Worm (Caenorhabditis elegans): ENCODE data around the gene R02D5.4.

R02D5.4 gene

DNA sequence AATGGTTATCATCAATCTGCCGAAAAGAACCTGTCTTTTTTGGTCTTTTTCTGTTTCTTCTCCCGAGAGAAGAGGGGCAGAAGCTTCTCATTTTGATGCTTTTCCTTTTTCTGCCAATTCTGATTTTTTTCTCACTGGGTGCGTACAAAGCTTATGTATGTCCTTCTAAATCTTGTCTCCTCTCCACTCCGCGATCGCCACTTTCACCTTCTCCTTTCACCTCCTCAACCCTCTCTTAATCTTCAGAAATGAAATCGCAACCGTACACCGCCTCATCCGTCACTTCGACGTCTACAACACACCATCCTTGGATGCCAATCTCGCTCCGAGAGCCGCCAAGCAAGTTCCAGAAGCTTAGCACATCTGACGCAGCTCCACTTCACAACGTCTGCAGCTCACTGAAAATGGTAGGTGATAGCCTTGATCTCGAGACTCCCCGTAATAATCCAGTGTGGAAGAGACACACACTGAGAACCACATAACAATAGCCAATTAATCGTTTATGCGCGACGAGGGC is 23.6 kb upstream of the R02D5.4 start, which contains the start of gene R02D5.1:
Gene R02D5.1, plus strand, starts transcription at position 245 of the 517 bp plus-strand sequence.
- TF ChIP-seq T23F11.4 (GFP tag; optimal IDR thresholded peaks at IDR 0.05) (peak; percentile 4), ref-2 (tag; optimal IDR thresholded peaks at IDR 0.05) (peak; percentile 77), C08G9.2 (tag; optimal IDR thresholded peaks at IDR 0.05) (no peak)

DNA sequence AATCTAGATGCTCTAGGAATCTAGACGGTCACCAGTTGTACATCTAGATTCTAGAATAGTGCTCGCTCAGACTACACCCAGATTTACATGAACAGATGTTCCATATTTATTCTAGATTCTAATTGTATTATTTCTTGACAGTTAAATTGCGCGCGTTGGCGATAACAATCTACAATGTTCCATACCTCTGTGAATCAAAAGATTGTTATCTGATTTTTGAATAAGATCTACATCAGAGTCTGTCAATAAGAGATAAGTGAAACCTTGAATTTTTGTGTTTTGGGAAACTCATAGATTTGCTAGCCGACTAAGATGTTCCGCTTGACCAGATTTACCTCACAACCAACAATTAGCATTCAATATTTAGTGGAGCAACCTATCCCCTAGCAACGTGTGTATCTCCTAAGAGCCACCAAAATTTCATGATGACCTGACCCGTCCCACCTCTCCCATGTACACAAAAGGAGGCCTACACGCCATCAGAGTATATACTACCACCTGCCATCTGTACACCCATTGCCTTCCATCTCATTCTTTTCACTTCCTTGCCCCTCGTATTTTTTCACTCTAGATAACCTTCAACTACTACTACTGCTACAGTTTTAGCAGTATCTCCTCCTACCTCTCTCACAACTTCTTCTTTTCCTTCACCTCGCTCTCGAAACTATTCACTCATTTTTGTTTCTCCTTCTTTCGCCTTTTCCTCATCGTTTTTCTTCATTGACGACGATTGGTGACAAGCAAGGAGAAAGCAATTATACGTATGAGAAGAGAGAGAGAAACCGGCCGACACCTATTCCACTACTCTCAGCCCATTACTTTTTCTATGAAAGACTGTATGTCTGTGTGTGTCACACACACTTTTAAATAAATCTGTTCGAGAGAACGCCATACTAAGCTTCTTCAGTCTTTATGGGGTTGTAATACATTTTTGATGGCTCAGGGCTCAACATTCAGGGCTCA is 22.5 kb upstream of the R02D5.4 start:
- TF ChIP-seq syd-9 (tag; optimal IDR thresholded peaks at IDR 0.05) (no peak), sox-2 (GFP tag; IDR thresholded peaks at IDR 0.05) (no peak), ztf-16 (tag; optimal IDR thresholded peaks at IDR 0.05) (no peak), rnt-1 (tag; optimal IDR thresholded peaks at IDR 0.05) (peak; percentile 22), gmeb-2 (tag; optimal IDR thresholded peaks at IDR 0.05) (no peak), elt-2 (tag; optimal IDR thresholded peaks at IDR 0.05) (peak; percentile 3), elt-4 (tag; optimal IDR thresholded peaks at IDR 0.05) (no peak), ttx-3 (tag; optimal IDR thresholded peaks at IDR 0.05) (no peak), pat-9 (tag; optimal IDR thresholded peaks at IDR 0.05) (no peak), unc-55 (GFP tag; optimal IDR thresholded peaks at IDR 0.05) (peak; percentile 6)

ce11 chrV:14505745-14506214 is 21.3 kb upstream of the R02D5.4 start:
- no peak for TF ChIP-seq ceh-22 (tag; optimal IDR thresholded peaks at IDR 0.05)
- TF ChIP-seq pax-1 (tag; optimal IDR thresholded peaks at IDR 0.05) = no peak
- TF ChIP-seq pros-1 (tag; optimal IDR thresholded peaks at IDR 0.05) = no peak
- no peak for TF ChIP-seq pha-4 (tag; optimal IDR thresholded peaks at IDR 0.05)
- TF ChIP-seq pha-2 (tag; optimal IDR thresholded peaks at IDR 0.05) = no peak
- peak; percentile 79 for TF ChIP-seq ref-2 (tag; optimal IDR thresholded peaks at IDR 0.05)
- no peak for TF ChIP-seq madf-2 (tag; optimal IDR thresholded peaks at IDR 0.05)
- no peak for TF ChIP-seq Y22D7AL.16 (tag; optimal IDR thresholded peaks at IDR 0.05)
- TF ChIP-seq tbx-2 (tag; optimal IDR thresholded peaks at IDR 0.05) = no peak
- TF ChIP-seq ceh-19 (GFP tag; optimal IDR thresholded peaks at IDR 0.05) = no peak
- no peak for TF ChIP-seq unc-55 (GFP tag; optimal IDR thresholded peaks at IDR 0.05)
- peak; percentile 45 for TF ChIP-seq rnt-1 (tag; optimal IDR thresholded peaks at IDR 0.05)
- TF ChIP-seq sox-2 (GFP tag; IDR thresholded peaks at IDR 0.05) = no peak
- TF ChIP-seq gmeb-2 (tag; optimal IDR thresholded peaks at IDR 0.05) = no peak
- no peak for TF ChIP-seq che-1 (tag; optimal IDR thresholded peaks at IDR 0.05)
- peak; percentile 97 for TF ChIP-seq elt-2 (tag; optimal IDR thresholded peaks at IDR 0.05)
- no peak for TF ChIP-seq ttx-3 (tag; optimal IDR thresholded peaks at IDR 0.05)
- TF ChIP-seq ceh-48 (tag; optimal IDR thresholded peaks at IDR 0.05) = no peak
- no peak for TF ChIP-seq unc-42 (tag; optimal IDR thresholded peaks at IDR 0.05)
- TF ChIP-seq ceh-31 (tag; optimal IDR thresholded peaks at IDR 0.05) = peak; percentile 10
- no peak for TF ChIP-seq pat-9 (tag; optimal IDR thresholded peaks at IDR 0.05)
- no peak for TF ChIP-seq hlh-15 (tag; optimal IDR thresholded peaks at IDR 0.05)
- TF ChIP-seq ama-1 (optimal IDR thresholded peaks at IDR 0.05) = no peak
- no peak for TF ChIP-seq hlh-6 (tag; optimal IDR thresholded peaks at IDR 0.05)
- no peak for TF ChIP-seq pqm-1 (tag; optimal IDR thresholded peaks at IDR 0.05)
- TF ChIP-seq fax-1 (tag; optimal IDR thresholded peaks at IDR 0.05) = no peak
- no peak for TF ChIP-seq pag-3 (tag; optimal IDR thresholded peaks at IDR 0.05; ENCODE audit: borderline replicate concordance)
- no peak for TF ChIP-seq ceh-45 (GFP tag; IDR thresholded peaks at IDR 0.05)
- no peak for TF ChIP-seq elt-4 (tag; optimal IDR thresholded peaks at IDR 0.05)
- TF ChIP-seq lin-11 (tag; optimal IDR thresholded peaks at IDR 0.05) = no peak
- no peak for TF ChIP-seq hlh-8 (tag; optimal IDR thresholded peaks at IDR 0.05)
- no peak for TF ChIP-seq fkh-10 (GFP tag; optimal IDR thresholded peaks at IDR 0.05)
- no peak for TF ChIP-seq zip-5 (tag; optimal IDR thresholded peaks at IDR 0.05)
- TF ChIP-seq K02D7.2 (tag; optimal IDR thresholded peaks at IDR 0.05) = no peak
- TF ChIP-seq hlh-13 (GFP tag; optimal IDR thresholded peaks at IDR 0.05) = no peak
- no peak for TF ChIP-seq ceh-30 (tag; optimal IDR thresholded peaks at IDR 0.05)
- no peak for TF ChIP-seq ceh-2 (tag; optimal IDR thresholded peaks at IDR 0.05)
- TF ChIP-seq unc-3 (GFP tag; conservative IDR thresholded peaks at IDR 0.05) = no peak
- TF ChIP-seq unc-3 (tag; optimal IDR thresholded peaks at IDR 0.05) = no peak
- no peak for TF ChIP-seq tbx-7 (tag; optimal IDR thresholded peaks at IDR 0.05)
- TF ChIP-seq F13H6.1 (tag; optimal IDR thresholded peaks at IDR 0.05) = no peak
- TF ChIP-seq hlh-30 (tag; optimal IDR thresholded peaks at IDR 0.05; ENCODE audit: insufficient read depth) = no peak

All from whole organism, late embryonic.